Worm (Caenorhabditis elegans): ENCODE measurements around the gene F52E1.5.

ce11 chrV:8415113-8415530, 35.8 kb downstream of the F52E1.5 start:
- no peak for TF ChIP-seq unc-62 (GFP tag; optimal IDR thresholded peaks at IDR 0.05)
- TF ChIP-seq fos-1 (tag; optimal IDR thresholded peaks at IDR 0.05) = no peak
- TF ChIP-seq pqm-1 (tag; optimal IDR thresholded peaks at IDR 0.05) = no peak
